Worm (Caenorhabditis elegans) whole organism, L2 larva: ENCODE data around the gene F21A3.2.

Source experiments
- alr-1 ChIP-seq: fragments of 150-350 bp; optimal IDR thresholded peaks from 2 replicates; lab custom pipeline; 2014; ENCODE audit warnings: missing biosample characterization, missing genetic modification characterization
- ama-1 ChIP-seq: fragments of 150-350 bp; optimal IDR thresholded peaks from 2 replicates; lab custom pipeline; 2018; ENCODE audit warnings: inconsistent platforms

DNA sequence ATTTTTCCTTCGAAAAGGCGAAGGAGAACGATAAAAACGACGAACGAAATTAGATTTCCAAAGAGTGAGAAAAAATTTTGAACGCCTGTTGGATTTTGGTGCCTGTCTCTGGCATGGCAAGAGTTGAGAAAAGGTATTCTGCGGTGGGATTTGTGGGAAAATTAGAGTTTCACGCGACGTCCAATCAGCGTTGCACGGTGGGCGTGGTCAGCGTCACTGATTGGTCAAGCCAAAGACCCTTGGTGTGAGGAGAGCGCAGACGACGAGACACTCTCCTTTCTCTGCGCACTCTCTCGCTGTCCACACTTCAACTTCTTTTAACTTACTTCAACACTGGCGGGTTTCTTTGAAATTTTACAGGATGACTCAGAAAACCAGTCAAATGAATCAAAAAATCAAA lies 28.8 kb upstream of the F21A3.2 start:
- no peak for TF ChIP-seq ama-1 (lab: Kevin White, UChicago)
- TF ChIP-seq alr-1 (tag; lab: Kevin White, UChicago), result no peak
